Worm (Caenorhabditis elegans) whole organism, L3 larva: ENCODE measurements around the gene elt-7.

ENCODE experiments used
- ceh-9 ChIP-seq: sonication (generic microtip); optimal IDR thresholded peaks from 2 replicates; lab custom pipeline; 2018; ENCODE audit warnings: missing biosample characterization, missing genetic modification characterization
- elt-1 ChIP-seq: fragments of 150-350 bp; optimal IDR thresholded peaks from 2 replicates; lab custom pipeline; 2014; ENCODE audit warnings: missing biosample characterization, missing genetic modification characterization
- lsy-12 ChIP-seq: sonication (generic microtip); optimal IDR thresholded peaks from 2 replicates; lab custom pipeline; 2016; ENCODE audit warnings: mild to moderate bottlenecking, missing genetic modification characterization, missing compliant biosample characterization
- nhr-237 ChIP-seq: fragments of 150-350 bp; optimal IDR thresholded peaks from 2 replicates; lab custom pipeline; 2014; ENCODE audit warnings: missing biosample characterization, missing genetic modification characterization
- skn-1 ChIP-seq: fragments of 150-350 bp; optimal IDR thresholded peaks from 2 replicates; lab custom pipeline; 2014; ENCODE audit warnings: missing biosample characterization, missing genetic modification characterization
- unc-62 ChIP-seq: fragments of 150-350 bp; sonication (generic microtip); optimal IDR thresholded peaks from 4 replicates; lab custom pipeline; 2014; ENCODE audit warnings: missing biosample characterization, missing genetic modification reagents, missing genetic modification characterization
- ztf-11 ChIP-seq: fragments of 150-350 bp; optimal IDR thresholded peaks from 2 replicates; lab custom pipeline; 2014; ENCODE audit warnings: missing biosample characterization, missing genetic modification characterization

DNA sequence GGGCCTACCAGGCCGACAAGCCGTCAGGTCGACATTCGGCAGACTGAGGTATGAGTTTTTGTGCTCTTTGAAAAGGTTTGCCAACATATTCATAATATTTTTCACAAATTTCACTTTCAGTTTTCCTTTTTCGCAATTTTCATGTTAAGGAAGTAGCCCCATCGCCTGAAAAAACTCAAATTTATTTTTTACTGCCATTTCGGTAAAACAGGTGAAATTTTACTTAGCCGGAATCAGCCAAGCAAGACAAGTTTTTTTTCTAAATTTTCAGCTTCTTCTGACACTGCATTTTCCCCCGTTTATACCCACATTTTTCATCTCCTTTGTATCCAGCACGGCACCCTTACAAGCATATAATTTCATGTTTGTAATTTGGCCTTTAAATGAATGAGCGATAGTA is 21.1 kb downstream of the elt-7 start, which contains the start of gene R02F11.11:
- TF ChIP-seq ceh-9 (tag; lab: Kevin White, UChicago) (no peak), nhr-237 (tag; lab: Kevin White, UChicago) (no peak), unc-62 (GFP tag; lab: Kevin White, UChicago) (no peak), lsy-12 (tag; lab: Kevin White, UChicago) (no peak), elt-1 (tag; lab: Kevin White, UChicago) (no peak), ztf-11 (no peak), skn-1 (tag; lab: Kevin White, UChicago) (no peak)
